Worm (Caenorhabditis elegans) whole organism, young adult: ENCODE measurements around the gene emb-9.

Source experiments
- B0261.1 ChIP-seq: sonication (generic microtip); optimal IDR thresholded peaks from 2 replicates; lab custom pipeline; 2016; ENCODE audit warnings: mild to moderate bottlenecking, missing genetic modification characterization, moderate library complexity, missing compliant biosample characterization
- B0336.3 ChIP-seq: fragments of 200-800 bp; sonication (Bioruptor generic); IDR thresholded peaks from 2 replicates; pipeline ENCODE4 v1.3.6; 2022; ENCODE audit warnings: missing genetic modification characterization, missing compliant biosample characterization
- C06A6.2 ChIP-seq: fragments of 200-800 bp; sonication (Bioruptor generic); conservative IDR thresholded peaks from 2 replicates; pipeline ENCODE4 v1.3.6; 2022; ENCODE audit warnings: missing genetic modification characterization, missing compliant biosample characterization
- D2030.7 ChIP-seq: fragments of 200-800 bp; sonication (Bioruptor generic); IDR thresholded peaks from 2 replicates; pipeline ENCODE4 v1.3.6; 2022; ENCODE audit warnings: missing genetic modification reagents, missing genetic modification characterization, missing compliant biosample characterization
- F22D6.2 ChIP-seq: sonication (generic microtip); optimal IDR thresholded peaks from 2 replicates; lab custom pipeline; 2016; ENCODE audit warnings: mild to moderate bottlenecking, missing genetic modification characterization, missing compliant biosample characterization
- F33H1.4 ChIP-seq: fragments of 200-800 bp; sonication (Bioruptor generic); IDR thresholded peaks from 2 replicates; pipeline ENCODE4 v1.3.6; 2022; ENCODE audit warnings: missing genetic modification reagents, missing genetic modification characterization, missing compliant biosample characterization
- F49E8.2 ChIP-seq: sonication (generic microtip); optimal IDR thresholded peaks from 3 replicates; lab custom pipeline; 2017; ENCODE audit warnings: missing genetic modification characterization, mild to moderate bottlenecking, missing compliant biosample characterization, antibody characterized with exemption, moderate library complexity; ENCODE audit not compliant: insufficient read depth
- K11D2.4 ChIP-seq: fragments of 200-800 bp; sonication (Bioruptor generic); IDR thresholded peaks from 2 replicates; pipeline ENCODE4 v1.3.6; 2022; ENCODE audit warnings: missing genetic modification reagents, missing genetic modification characterization, missing compliant biosample characterization
- Y53G8AR.9 ChIP-seq: fragments of 200-800 bp; sonication (Bioruptor generic); conservative IDR thresholded peaks from 2 replicates; pipeline ENCODE4 v1.3.6; 2022; ENCODE audit warnings: missing genetic modification reagents, missing genetic modification characterization, missing compliant biosample characterization
- Y79H2A.3 ChIP-seq: fragments of 200-800 bp; sonication (Bioruptor generic); conservative IDR thresholded peaks from 2 replicates; pipeline ENCODE4 v1.3.6; 2022; ENCODE audit warnings: missing genetic modification reagents, missing genetic modification characterization, missing compliant biosample characterization
- Y95B8A.8 ChIP-seq: fragments of 200-800 bp; sonication (Bioruptor generic); IDR thresholded peaks from 2 replicates; pipeline ENCODE4 v1.3.6; 2022; ENCODE audit warnings: missing genetic modification reagents, missing genetic modification characterization, missing compliant biosample characterization
- attf-6 ChIP-seq: fragments of 200-800 bp; sonication (Bioruptor generic); IDR thresholded peaks from 2 replicates; pipeline ENCODE4 v1.3.6; 2022; ENCODE audit warnings: missing genetic modification reagents, missing genetic modification characterization, missing compliant biosample characterization
- ceh-100 ChIP-seq: fragments of 200-800 bp; sonication (Bioruptor generic); IDR thresholded peaks from 2 replicates; pipeline ENCODE4 v1.3.6; 2022; ENCODE audit warnings: missing genetic modification reagents, missing genetic modification characterization, missing compliant biosample characterization
- ceh-58 ChIP-seq: fragments of 200-800 bp; sonication (Bioruptor generic); IDR thresholded peaks from 2 replicates; pipeline ENCODE4 v1.3.6; 2022; ENCODE audit warnings: missing genetic modification characterization, missing compliant biosample characterization
- ceh-91 ChIP-seq: fragments of 200-800 bp; sonication (Bioruptor generic); IDR thresholded peaks from 2 replicates; pipeline ENCODE4 v1.3.6; 2022; ENCODE audit warnings: missing genetic modification reagents, missing genetic modification characterization, missing compliant biosample characterization
- efl-1 ChIP-seq: fragments of 150-350 bp; optimal IDR thresholded peaks from 2 replicates; lab custom pipeline; 2014; ENCODE audit warnings: missing biosample characterization, missing genetic modification reagents, missing genetic modification characterization
- ekl-4 ChIP-seq: fragments of 200-800 bp; sonication (Bioruptor generic); IDR thresholded peaks from 2 replicates; pipeline ENCODE4 v1.3.6; 2022; ENCODE audit warnings: missing genetic modification reagents, missing genetic modification characterization, missing compliant biosample characterization
- hrde-1 ChIP-seq: sonication (generic microtip); optimal IDR thresholded peaks from 2 replicates; lab custom pipeline; 2016; ENCODE audit warnings: missing genetic modification characterization, mild to moderate bottlenecking, missing compliant biosample characterization, moderate library complexity, missing genotype, missing genetic modification reagents, borderline replicate concordance
- hsf-1 ChIP-seq: fragments of 200-800 bp; sonication (Bioruptor generic); IDR thresholded peaks from 2 replicates; pipeline ENCODE4 v1.3.6; 2022; ENCODE audit warnings: missing genetic modification reagents, missing genetic modification characterization, missing compliant biosample characterization
- lin-26 ChIP-seq: fragments of 200-800 bp; sonication (Bioruptor generic); IDR thresholded peaks from 2 replicates; pipeline ENCODE4 v1.3.6; 2022; ENCODE audit warnings: missing genetic modification reagents, missing genetic modification characterization, missing compliant biosample characterization
- lin-35 ChIP-seq, 3 experiments: fragments of 150-350 bp in 2 of 3; sonication (generic microtip) in 1 of 3; optimal IDR thresholded peaks; 2 replicates each; lab custom pipeline; 2014 to 2018; ENCODE audit warnings: missing biosample characterization in 3 of 3, missing genetic modification characterization in 3 of 3, missing genetic modification reagents in 3 of 3
- lin-54 ChIP-seq: fragments of 200-800 bp; sonication (Bioruptor generic); optimal IDR thresholded peaks from 2 replicates; lab custom pipeline; 2018; ENCODE audit warnings: mild to moderate bottlenecking, missing genetic modification characterization, missing compliant biosample characterization
- lir-1 ChIP-seq: fragments of 200-800 bp; sonication (Bioruptor generic); conservative IDR thresholded peaks from 2 replicates; pipeline ENCODE4 v1.3.6; 2022; ENCODE audit warnings: missing genetic modification reagents, missing genetic modification characterization, missing compliant biosample characterization
- madf-10 ChIP-seq: sonication (generic microtip); optimal IDR thresholded peaks from 2 replicates; lab custom pipeline; 2016; ENCODE audit warnings: mild to moderate bottlenecking, missing genetic modification characterization, missing compliant biosample characterization
- madf-3 ChIP-seq: fragments of 200-800 bp; sonication (Bioruptor generic); IDR thresholded peaks from 2 replicates; pipeline ENCODE4 v1.3.6; 2022; ENCODE audit warnings: missing genetic modification reagents, missing genetic modification characterization, missing compliant biosample characterization
- madf-6 ChIP-seq: fragments of 200-800 bp; sonication (Bioruptor generic); IDR thresholded peaks from 2 replicates; pipeline ENCODE4 v1.3.6; 2022; ENCODE audit warnings: missing genetic modification reagents, missing genetic modification characterization, missing compliant biosample characterization
- madf-8 ChIP-seq: fragments of 200-800 bp; sonication (Bioruptor generic); conservative IDR thresholded peaks from 2 replicates; pipeline ENCODE4 v1.3.6; 2022; ENCODE audit warnings: missing genetic modification reagents, missing genetic modification characterization, missing compliant biosample characterization
- mcd-1 ChIP-seq: fragments of 200-800 bp; sonication (Bioruptor generic); IDR thresholded peaks from 2 replicates; pipeline ENCODE4 v1.3.6; 2022; ENCODE audit warnings: missing genetic modification reagents, missing genetic modification characterization, missing compliant biosample characterization
- nfya-1 ChIP-seq: sonication (generic microtip); optimal IDR thresholded peaks from 2 replicates; lab custom pipeline; 2017; ENCODE audit warnings: antibody characterized with exemption, missing compliant biosample characterization, missing genetic modification characterization, borderline replicate concordance; ENCODE audit not compliant: insufficient read depth
- nfya-2 ChIP-seq: fragments of 200-800 bp; sonication (Bioruptor generic); IDR thresholded peaks from 2 replicates; pipeline ENCODE4 v1.3.6; 2022; ENCODE audit warnings: missing genetic modification reagents, missing genetic modification characterization, missing compliant biosample characterization
- nhr-80 ChIP-seq: sonication (generic microtip); optimal IDR thresholded peaks from 2 replicates; lab custom pipeline; 2016; ENCODE audit warnings: missing genetic modification characterization, missing compliant biosample characterization
- rcor-1 ChIP-seq: fragments of 200-800 bp; sonication (Bioruptor generic); IDR thresholded peaks from 2 replicates; pipeline ENCODE4 v1.3.6; 2022; ENCODE audit warnings: missing genetic modification reagents, missing genetic modification characterization, missing compliant biosample characterization
- rpc-1 ChIP-seq, 2 experiments: fragments of 150-350 bp in 1 of 2; sonication (generic microtip) in 1 of 2; optimal IDR thresholded peaks; 2 replicates each; lab custom pipeline; 2014 to 2018; ENCODE audit warnings: missing biosample characterization in 1 of 2, missing genetic modification characterization in 1 of 2, missing genetic modification reagents in 1 of 2, missing genotype in 1 of 2
- sea-2 ChIP-seq: fragments of 200-800 bp; sonication (Bioruptor generic); IDR thresholded peaks from 2 replicates; pipeline ENCODE4 v1.3.6; 2022; ENCODE audit warnings: missing genetic modification characterization, missing compliant biosample characterization
- snpc-1.1 ChIP-seq: sonication (generic microtip); optimal IDR thresholded peaks from 2 replicates; lab custom pipeline; 2017; ENCODE audit warnings: missing genetic modification characterization, mild to moderate bottlenecking, missing compliant biosample characterization, antibody characterized with exemption, moderate library complexity, missing genotype, missing genetic modification reagents; ENCODE audit not compliant: insufficient read depth
- snpc-1.3 ChIP-seq: sonication (generic microtip); optimal IDR thresholded peaks from 2 replicates; lab custom pipeline; 2017; ENCODE audit warnings: missing genetic modification characterization, mild to moderate bottlenecking, missing compliant biosample characterization, antibody characterized with exemption, moderate library complexity, missing genotype, missing genetic modification reagents; ENCODE audit not compliant: insufficient read depth
- snpc-3.4 ChIP-seq: sonication (generic microtip); optimal IDR thresholded peaks from 2 replicates; lab custom pipeline; 2017; ENCODE audit warnings: missing genetic modification characterization, mild to moderate bottlenecking, missing compliant biosample characterization, antibody characterized with exemption, moderate library complexity, missing genotype, missing genetic modification reagents
- snpc-4 ChIP-seq, 5 experiments: fragments of 150-350 bp in 1 of 5; sonication (generic microtip) in 4 of 5; optimal IDR thresholded peaks; 2 replicates each; lab custom pipeline; 2014 to 2018; ENCODE audit warnings: missing genetic modification characterization in 5 of 5, missing biosample characterization in 3 of 5, antibody characterized with exemption in 2 of 5, mild to moderate bottlenecking in 2 of 5, missing compliant biosample characterization in 2 of 5, missing genotype in 2 of 5, moderate library complexity in 2 of 5, missing genetic modification reagents in 1 of 5
- tbp1 ChIP-seq: fragments of 200-800 bp; sonication (Bioruptor generic); optimal IDR thresholded peaks from 2 replicates; lab custom pipeline; 2018; ENCODE audit warnings: mild to moderate bottlenecking, missing genetic modification characterization, missing compliant biosample characterization
- tbx-9 ChIP-seq: sonication (generic microtip); optimal IDR thresholded peaks from 2 replicates; lab custom pipeline; 2016; ENCODE audit warnings: borderline replicate concordance, missing genetic modification characterization, inconsistent platforms, missing compliant biosample characterization
- tlf-1 ChIP-seq: fragments of 200-800 bp; sonication (Bioruptor generic); optimal IDR thresholded peaks from 2 replicates; lab custom pipeline; 2018; ENCODE audit warnings: mild to moderate bottlenecking, missing genetic modification characterization, missing compliant biosample characterization
- xnd-1 ChIP-seq: sonication (generic microtip); optimal IDR thresholded peaks from 2 replicates; lab custom pipeline; 2016; ENCODE audit warnings: missing genotype, missing genetic modification reagents, missing genetic modification characterization, missing compliant biosample characterization

emb-9 gene

DNA sequence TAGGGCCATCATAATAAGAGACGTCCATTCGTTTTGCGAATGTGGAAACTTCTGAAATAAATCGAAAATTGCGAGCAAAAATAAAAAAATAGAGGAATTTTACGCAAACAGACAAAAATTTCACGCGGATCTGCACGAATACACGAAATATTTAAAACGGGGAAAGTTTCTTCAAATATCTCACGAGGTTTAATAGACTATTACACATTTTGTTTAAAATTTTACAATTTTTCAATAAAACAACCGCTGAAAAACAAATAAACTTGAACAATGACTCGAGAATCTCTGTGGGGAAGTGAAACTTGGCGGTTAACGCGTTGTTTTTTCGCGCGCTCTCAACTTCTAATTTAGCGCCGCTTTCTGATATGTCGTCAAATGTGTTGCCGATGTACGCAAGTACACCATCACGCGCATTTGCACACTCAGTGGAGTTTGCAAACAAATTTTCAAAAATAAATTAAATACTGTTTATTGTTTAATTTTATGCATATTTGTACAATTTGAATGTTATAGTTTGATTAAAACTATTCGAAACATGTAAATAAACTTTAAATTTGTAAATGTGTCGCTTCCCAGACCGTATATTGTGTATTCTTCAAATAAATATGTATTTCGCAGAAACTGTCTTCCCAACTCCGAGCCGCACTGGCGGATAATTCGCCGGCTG lies 49.0 kb upstream of the emb-9 start, which contains the start of the genes gpr-2 and rgr-1 (continued):
- TF ChIP-seq F49E8.2 (tag; lab: Kevin White, UChicago) (peak; percentile 68), snpc-1.1 (peak; percentile 80), rpc-1 (optimal IDR thresholded peaks at IDR 0.05; lab: Kevin White, UChicago) (no peak), rpc-1 (tag; optimal IDR thresholded peaks at IDR 0.05; lab: Kevin White, UChicago) (no peak), nfya-1 (tag; lab: Kevin White, UChicago) (no peak), nfya-2 (no peak), hsf-1 (GFP tag; lab: Robert Waterston, UW) (peak; percentile 90), mcd-1 (peak; percentile 80), nhr-80 (no peak), ceh-91 (GFP tag; lab: Robert Waterston, UW) (peak; percentile 95), ekl-4 (GFP tag; lab: Robert Waterston, UW) (peak; percentile 89), snpc-1.3 (tag; lab: Kevin White, UChicago) (peak; percentile 23), attf-6 (peak; percentile 54; the same call in 1 of the 2 replicates), snpc-4 (GFP tag; optimal IDR thresholded peaks at IDR 0.05; lab: Kevin White, UChicago) (no peak), snpc-4 (tag; optimal IDR thresholded peaks at IDR 0.05; lab: Kevin White, UChicago) (peak in 3 of 4 experiments; percentile 13 to 64 (median 40)), rcor-1 (GFP tag; lab: Robert Waterston, UW) (peak; percentile 82), lin-54 (GFP tag; lab: Kevin White, UChicago) (peak; percentile 83), lir-1 (GFP tag; lab: Robert Waterston, UW) (peak; percentile 40; the same call in 1 of the 2 replicates), tlf-1 (peak; percentile 90), ceh-100 (GFP tag; lab: Robert Waterston, UW) (peak; percentile 60; the same call in 1 of the 2 replicates), Y79H2A.3 (GFP tag; lab: Robert Waterston, UW) (peak; percentile 56; the same call in 1 of the 2 replicates)

DNA sequence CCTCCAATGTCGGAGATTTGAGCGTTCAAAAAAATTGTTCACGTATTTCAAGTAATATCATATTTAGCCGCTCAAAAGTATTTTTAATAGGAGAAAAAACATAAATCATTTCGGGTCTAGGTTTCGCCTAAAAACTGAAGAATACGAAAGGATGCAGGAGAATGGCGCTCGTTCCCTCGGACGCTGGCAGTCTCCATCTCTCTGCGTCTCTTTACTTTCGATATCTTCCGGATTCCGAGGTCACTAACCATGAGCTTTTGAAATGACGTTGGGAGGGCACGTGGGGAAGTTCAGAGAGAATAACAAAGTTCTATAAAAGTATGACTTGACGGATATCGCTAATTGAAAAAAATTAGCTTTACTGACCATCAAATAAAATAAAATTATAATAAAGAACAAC lies 46.7 kb upstream of the emb-9 start:
- TF ChIP-seq madf-8 (GFP tag; lab: Robert Waterston, UW) (peak; percentile 46), snpc-3.4 (tag; lab: Kevin White, UChicago) (peak; percentile 54), madf-3 (GFP tag; lab: Robert Waterston, UW) (peak; percentile 48; the same call in 1 of the 2 replicates), mcd-1 (peak; percentile 38; the same call in 1 of the 2 replicates), sea-2 (GFP tag; lab: Robert Waterston, UW) (no peak), F33H1.4 (GFP tag; lab: Robert Waterston, UW) (0 out of 2 replicates have a peak, but pooled peaks have one; percentile 13), B0261.1 (tag; lab: Kevin White, UChicago) (no peak), F22D6.2 (tag; lab: Kevin White, UChicago) (no peak), tbp1 (GFP tag; lab: Kevin White, UChicago) (peak; percentile 12), attf-6 (peak; percentile 61), B0336.3 (GFP tag; lab: Robert Waterston, UW) (peak; percentile 68), Y95B8A.8 (peak; percentile 31; the same call in 1 of the 2 replicates), efl-1 (GFP tag; lab: Kevin White, UChicago) (peak; percentile 19), ceh-100 (GFP tag; lab: Robert Waterston, UW) (0 out of 2 replicates have a peak, but pooled peaks have one; percentile 30), nfya-2 (0 out of 2 replicates have a peak, but pooled peaks have one; percentile 69), hrde-1 (tag; lab: Kevin White, UChicago) (peak; percentile 23), Y53G8AR.9 (peak; percentile 79), C06A6.2 (GFP tag; lab: Robert Waterston, UW) (no peak), K11D2.4 (GFP tag; lab: Robert Waterston, UW) (peak; percentile 55; the same call in 1 of the 2 replicates), ceh-58 (no peak), F49E8.2 (tag; lab: Kevin White, UChicago) (peak; percentile 23), madf-6 (GFP tag; lab: Robert Waterston, UW) (peak; percentile 82), madf-10 (tag; lab: Kevin White, UChicago) (no peak), lin-35 (GFP tag; optimal IDR thresholded peaks at IDR 0.05; lab: Kevin White, UChicago) (peak in 1 of 3 experiments; percentile 25), lin-26 (0 out of 2 replicates have a peak, but pooled peaks have one; percentile 23), D2030.7 (GFP tag; lab: Robert Waterston, UW) (peak; percentile 31; the same call in 1 of the 2 replicates), tbx-9 (tag; lab: Kevin White, UChicago) (no peak), xnd-1 (tag; lab: Kevin White, UChicago) (peak; percentile 35)
